Worm (Caenorhabditis elegans) whole organism, late embryonic: ENCODE results near the gene clec-47.

Experiments
- K09A11.1 ChIP-seq: sonication (generic microtip); optimal IDR thresholded peaks from 2 replicates; lab custom pipeline; 2017; ENCODE audit warnings: antibody characterized with exemption, mild to moderate bottlenecking, missing genetic modification characterization, missing compliant biosample characterization; ENCODE audit not compliant: insufficient read depth
- T23F11.4 ChIP-seq: fragments of 200-800 bp; sonication (Bioruptor generic); optimal IDR thresholded peaks from 2 replicates; lab custom pipeline; 2018; ENCODE audit warnings: mild to moderate bottlenecking, missing genetic modification characterization, missing compliant biosample characterization
- ceh-18 ChIP-seq: sonication (generic microtip); optimal IDR thresholded peaks from 2 replicates; lab custom pipeline; 2016; ENCODE audit warnings: missing genetic modification characterization, missing compliant biosample characterization
- ceh-19 ChIP-seq: fragments of 200-800 bp; sonication (Bioruptor generic); optimal IDR thresholded peaks from 2 replicates; lab custom pipeline; 2018; ENCODE audit warnings: mild to moderate bottlenecking, missing genetic modification characterization, missing compliant biosample characterization
- ceh-24 ChIP-seq: sonication (generic microtip); optimal IDR thresholded peaks from 2 replicates; lab custom pipeline; 2016; ENCODE audit warnings: mild to moderate bottlenecking, missing genetic modification characterization, missing compliant biosample characterization
- ceh-30 ChIP-seq: fragments of 150-350 bp; optimal IDR thresholded peaks from 2 replicates; lab custom pipeline; 2014; ENCODE audit warnings: missing biosample characterization, missing genetic modification characterization
- ceh-45 ChIP-seq: fragments of 200-800 bp; sonication (Bioruptor generic); IDR thresholded peaks from 2 replicates; pipeline ENCODE4 v1.3.6; 2022; ENCODE audit warnings: missing genetic modification reagents, missing genetic modification characterization, missing compliant biosample characterization
- ceh-48 ChIP-seq: sonication (generic microtip); optimal IDR thresholded peaks from 2 replicates; lab custom pipeline; 2016; ENCODE audit warnings: missing genetic modification characterization, inconsistent platforms, missing compliant biosample characterization
- ceh-9 ChIP-seq: sonication (generic microtip); optimal IDR thresholded peaks from 2 replicates; lab custom pipeline; 2016; ENCODE audit warnings: mild to moderate bottlenecking, missing genetic modification characterization, inconsistent platforms, missing compliant biosample characterization
- elt-2 ChIP-seq: sonication (generic microtip); optimal IDR thresholded peaks from 2 replicates; lab custom pipeline; 2016; ENCODE audit warnings: missing genetic modification reagents, missing genetic modification characterization, missing compliant biosample characterization
- ets-4 ChIP-seq: sonication (generic microtip); optimal IDR thresholded peaks from 2 replicates; lab custom pipeline; 2016; ENCODE audit warnings: missing genetic modification characterization, missing compliant biosample characterization
- fax-1 ChIP-seq: sonication (generic microtip); optimal IDR thresholded peaks from 2 replicates; lab custom pipeline; 2016; ENCODE audit warnings: missing genotype, missing genetic modification characterization, missing compliant biosample characterization
- fkh-10 ChIP-seq: fragments of 150-350 bp; optimal IDR thresholded peaks from 2 replicates; lab custom pipeline; 2014; ENCODE audit warnings: missing biosample characterization, missing genetic modification reagents, missing genetic modification characterization
- fkh-6 ChIP-seq: sonication (generic microtip); optimal IDR thresholded peaks from 2 replicates; lab custom pipeline; 2016; ENCODE audit warnings: missing genetic modification characterization, missing compliant biosample characterization
- hlh-15 ChIP-seq: sonication (generic microtip); optimal IDR thresholded peaks from 2 replicates; lab custom pipeline; 2016; ENCODE audit warnings: missing genetic modification characterization, missing compliant biosample characterization
- hlh-8 ChIP-seq: sonication (generic microtip); optimal IDR thresholded peaks from 2 replicates; lab custom pipeline; 2016; ENCODE audit warnings: missing genotype, missing genetic modification characterization, missing compliant biosample characterization
- lim-6 ChIP-seq: sonication (generic microtip); optimal IDR thresholded peaks from 2 replicates; lab custom pipeline; 2016; ENCODE audit warnings: missing genetic modification characterization, missing compliant biosample characterization
- lin-11 ChIP-seq: fragments of 200-800 bp; sonication (Bioruptor generic); optimal IDR thresholded peaks from 2 replicates; lab custom pipeline; 2018; ENCODE audit warnings: mild to moderate bottlenecking, missing genetic modification characterization, missing compliant biosample characterization
- madf-2 ChIP-seq: sonication (generic microtip); optimal IDR thresholded peaks from 2 replicates; lab custom pipeline; 2017; ENCODE audit warnings: missing genetic modification characterization, missing compliant biosample characterization
- nhr-232 ChIP-seq: sonication (generic microtip); optimal IDR thresholded peaks from 2 replicates; lab custom pipeline; 2016; ENCODE audit warnings: missing genetic modification characterization, missing compliant biosample characterization
- npax-4 ChIP-seq: sonication (generic microtip); optimal IDR thresholded peaks from 2 replicates; lab custom pipeline; 2016; ENCODE audit warnings: missing genetic modification characterization, missing compliant biosample characterization
- odd-2 ChIP-seq: sonication (generic microtip); optimal IDR thresholded peaks from 2 replicates; lab custom pipeline; 2017; ENCODE audit warnings: antibody characterized with exemption, mild to moderate bottlenecking, missing genetic modification characterization, missing compliant biosample characterization
- pax-1 ChIP-seq: fragments of 150-350 bp; optimal IDR thresholded peaks from 2 replicates; lab custom pipeline; 2014; ENCODE audit warnings: missing biosample characterization, missing genetic modification characterization
- pha-2 ChIP-seq: sonication (generic microtip); optimal IDR thresholded peaks from 2 replicates; lab custom pipeline; 2017; ENCODE audit warnings: mild to moderate bottlenecking, missing genetic modification characterization, missing compliant biosample characterization
- sdc-2 ChIP-seq: sonication (generic microtip); optimal IDR thresholded peaks from 2 replicates; lab custom pipeline; 2016; ENCODE audit warnings: missing genotype, missing genetic modification characterization, missing compliant biosample characterization
- sox-4 ChIP-seq: sonication (generic microtip); optimal IDR thresholded peaks from 2 replicates; lab custom pipeline; 2017; ENCODE audit warnings: mild to moderate bottlenecking, missing genetic modification characterization, inconsistent platforms, missing compliant biosample characterization
- syd-9 ChIP-seq: sonication (generic microtip); optimal IDR thresholded peaks from 2 replicates; lab custom pipeline; 2016; ENCODE audit warnings: mild to moderate bottlenecking, missing genetic modification characterization, moderate library complexity, missing compliant biosample characterization
- tbx-2 ChIP-seq: sonication (generic microtip); optimal IDR thresholded peaks from 2 replicates; lab custom pipeline; 2016; ENCODE audit warnings: missing genetic modification characterization, missing compliant biosample characterization
- unc-3 ChIP-seq, 2 experiments: fragments of 200-800 bp in 1 of 2; sonication (Bioruptor generic) in 1 of 2; sonication (generic microtip) in 1 of 2; conservative IDR thresholded peaks in 1 of 2; optimal IDR thresholded peaks in 1 of 2; 2 replicates each; pipeline versions ENCODE4 v1.3.6 to Lab custom; 2016 to 2022; ENCODE audit warnings: missing compliant biosample characterization in 2 of 2, missing genetic modification characterization in 2 of 2, missing genetic modification reagents in 1 of 2
- unc-55 ChIP-seq: sonication (generic microtip); optimal IDR thresholded peaks from 2 replicates; lab custom pipeline; 2017; ENCODE audit warnings: missing biosample characterization, missing genetic modification reagents, missing genetic modification characterization
- unc-86 ChIP-seq: sonication (generic microtip); optimal IDR thresholded peaks from 2 replicates; lab custom pipeline; 2016; ENCODE audit warnings: missing genetic modification characterization, missing compliant biosample characterization
- zip-5 ChIP-seq: sonication (generic microtip); optimal IDR thresholded peaks from 2 replicates; lab custom pipeline; 2016; ENCODE audit warnings: missing genetic modification characterization, missing compliant biosample characterization

The clec-47 gene

DNA sequence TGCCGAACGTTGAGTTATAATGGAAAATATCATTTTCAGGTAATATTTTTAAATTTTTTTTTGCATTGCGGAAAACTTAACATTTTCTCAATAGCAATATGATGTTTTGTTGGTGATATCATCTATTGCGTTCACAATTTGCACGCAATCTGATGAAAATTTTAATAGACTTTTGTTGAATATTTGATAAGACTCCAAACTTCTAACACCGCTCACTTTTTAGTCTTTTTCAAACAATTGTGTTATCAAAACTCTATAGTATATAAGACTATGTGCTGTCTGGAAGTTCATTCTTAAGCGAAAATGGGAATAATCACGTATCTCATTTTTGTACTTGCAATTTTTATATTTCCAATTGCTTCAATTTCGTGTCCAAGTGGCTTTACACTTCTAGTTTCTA is at the start of gene clec-47:
Gene clec-47, plus strand, starts transcription at position 301 of the 400 bp plus-strand sequence.
- TF ChIP-seq odd-2 (tag; lab: Kevin White, UChicago) = no peak
- TF ChIP-seq npax-4 (tag; lab: Kevin White, UChicago) = no peak
- no peak for TF ChIP-seq fax-1 (tag; lab: Kevin White, UChicago)
- TF ChIP-seq lim-6 (tag; lab: Kevin White, UChicago) = no peak
- TF ChIP-seq unc-55 (GFP tag; lab: Kevin White, UChicago) = no peak
- no peak for TF ChIP-seq fkh-6 (tag; lab: Kevin White, UChicago)
- no peak for TF ChIP-seq unc-86
- TF ChIP-seq lin-11 (tag; lab: Kevin White, UChicago) = no peak
- TF ChIP-seq ets-4 (tag; lab: Kevin White, UChicago) = no peak
- no peak for TF ChIP-seq hlh-8 (tag; lab: Kevin White, UChicago)

DNA sequence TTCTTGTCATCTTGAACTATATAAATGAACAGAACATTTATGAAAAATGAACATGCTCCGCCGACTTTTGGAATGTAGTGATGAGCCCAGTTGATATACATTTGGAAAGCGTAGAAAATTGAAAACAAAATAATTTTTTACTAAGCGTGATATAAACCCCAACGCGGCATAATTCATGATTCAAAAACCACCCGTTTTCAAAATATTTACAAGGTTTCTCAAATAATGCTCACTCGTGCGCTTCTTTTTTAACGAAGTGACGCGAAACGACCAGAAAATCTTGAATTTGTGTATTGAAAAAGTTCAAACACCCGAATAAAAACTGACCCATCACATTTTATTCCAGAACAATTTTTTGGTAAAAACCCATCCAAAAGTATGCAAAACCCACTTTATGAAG is 48.1 kb upstream of the clec-47 start, which contains the start of gene srj-27:
Gene srj-27, minus strand, starts transcription at position 101 of the 400 bp plus-strand sequence.
- no peak for TF ChIP-seq ceh-24 (tag; lab: Kevin White, UChicago)
- TF ChIP-seq nhr-232 (tag; lab: Kevin White, UChicago) = no peak
- TF ChIP-seq sdc-2 (tag; lab: Kevin White, UChicago) = no peak
- no peak for TF ChIP-seq lim-6 (tag; lab: Kevin White, UChicago)
- no peak for TF ChIP-seq sox-4
- no peak for TF ChIP-seq unc-3 (GFP tag; conservative IDR thresholded peaks at IDR 0.05; lab: Robert Waterston, UW)
- no peak for TF ChIP-seq unc-3 (tag; optimal IDR thresholded peaks at IDR 0.05; lab: Kevin White, UChicago)
- TF ChIP-seq fkh-10 = no peak
- TF ChIP-seq K09A11.1 (tag; lab: Kevin White, UChicago) = no peak
- no peak for TF ChIP-seq hlh-15 (tag; lab: Kevin White, UChicago)
- TF ChIP-seq, all 69 proteins: peak for 0

DNA sequence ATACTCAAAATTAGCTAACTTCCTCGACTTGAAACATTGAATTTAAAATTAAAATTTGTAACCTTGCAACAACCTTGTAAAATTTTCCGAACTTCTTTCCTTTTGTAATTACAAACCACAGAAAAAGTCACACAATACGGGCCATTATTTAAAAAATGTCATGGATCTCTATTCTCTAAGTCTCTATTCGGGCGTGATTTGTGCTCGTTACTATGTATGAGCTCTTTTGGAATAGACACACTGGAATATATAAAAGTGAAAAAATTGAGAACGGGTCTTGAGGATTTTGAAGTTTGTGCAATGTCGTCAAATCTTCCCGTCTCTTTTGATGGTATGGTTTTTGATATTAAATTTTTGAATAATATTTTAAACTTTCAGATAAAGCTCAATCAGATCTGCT is 47.6 kb upstream of the clec-47 start, which contains the start of gene srr-7:
Gene srr-7, plus strand, starts transcription at position 301 of the 400 bp plus-strand sequence.
- TF ChIP-seq unc-55 (GFP tag; lab: Kevin White, UChicago) = no peak
- TF ChIP-seq pha-2 (tag; lab: Kevin White, UChicago) = no peak
- no peak for TF ChIP-seq ets-4 (tag; lab: Kevin White, UChicago)
- no peak for TF ChIP-seq ceh-45 (GFP tag; lab: Robert Waterston, UW)
- no peak for TF ChIP-seq T23F11.4 (GFP tag; lab: Kevin White, UChicago)
- TF ChIP-seq fax-1 (tag; lab: Kevin White, UChicago) = no peak
- no peak for TF ChIP-seq ceh-18 (tag; lab: Kevin White, UChicago)
- TF ChIP-seq ceh-19 = no peak
- TF ChIP-seq ceh-30 (tag; lab: Kevin White, UChicago) = no peak
- no peak for TF ChIP-seq fkh-10

DNA sequence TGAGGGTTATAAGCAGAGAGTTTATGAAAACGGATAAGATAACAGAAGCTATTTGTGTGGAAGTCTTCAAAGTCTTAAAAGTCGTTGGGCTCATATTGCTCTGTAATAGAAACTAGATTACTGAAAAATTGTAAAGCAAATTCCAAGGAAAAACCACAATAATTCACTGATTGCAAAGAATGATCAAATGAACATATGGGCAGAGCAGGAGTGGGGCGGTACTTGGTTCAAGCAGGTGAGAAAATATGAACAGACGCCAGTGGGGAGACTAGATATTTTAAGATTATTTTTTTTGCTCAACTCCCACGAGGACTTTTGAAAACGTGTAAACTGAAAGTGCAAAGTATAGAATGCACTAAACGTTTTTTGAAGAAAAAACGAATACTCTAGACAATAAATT is 43.1 kb upstream of the clec-47 start, which contains the start of gene str-171:
Gene str-171, minus strand, starts transcription at position 101 of the 400 bp plus-strand sequence.
- no peak for TF ChIP-seq sdc-2 (tag; lab: Kevin White, UChicago)
- no peak for TF ChIP-seq syd-9 (tag; lab: Kevin White, UChicago)
- no peak for TF ChIP-seq lin-11 (tag; lab: Kevin White, UChicago)
- no peak for TF ChIP-seq ceh-48 (tag; lab: Kevin White, UChicago)
- TF ChIP-seq pax-1 (tag; lab: Kevin White, UChicago) = no peak
- TF ChIP-seq, all 69 proteins: peak for 0

DNA sequence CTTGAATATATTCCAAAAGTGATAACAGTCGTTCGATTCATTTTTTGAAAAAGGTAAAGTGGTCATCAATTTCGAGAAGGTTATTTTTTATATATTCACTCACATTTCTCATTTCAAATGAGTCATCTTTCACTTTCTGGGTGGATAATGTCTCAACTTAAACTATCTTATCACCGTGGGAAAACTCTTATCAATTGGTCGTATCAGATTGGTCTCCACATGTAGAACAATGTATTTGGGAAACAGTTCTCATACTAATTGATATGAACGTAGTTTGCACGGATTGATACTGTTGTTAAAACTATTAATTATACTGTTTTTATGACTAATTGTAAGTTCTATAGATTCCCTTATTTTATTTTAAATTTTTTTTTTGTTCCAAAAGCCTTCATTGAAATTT is 41.7 kb upstream of the clec-47 start:
- TF ChIP-seq zip-5 (tag; lab: Kevin White, UChicago) = no peak
- peak; percentile 92 for TF ChIP-seq elt-2 (tag; lab: Kevin White, UChicago)
- no peak for TF ChIP-seq tbx-2 (tag; lab: Kevin White, UChicago)
- no peak for TF ChIP-seq ceh-9 (tag; lab: Kevin White, UChicago)
- TF ChIP-seq madf-2 = no peak
